Fruit fly (Drosophila melanogaster) whole organism, adult: Measurements from ENCODE around the gene CG14777.

Experiments
- CG11617 ChIP-seq: fragments of 200-800 bp; sonication (Bioruptor generic); optimal IDR thresholded peaks from 2 replicates; lab custom pipeline; 2017; ENCODE audit warnings: mild to moderate bottlenecking, missing biosample characterization, missing genetic modification reagents, missing genetic modification characterization
- CG7045 ChIP-seq: fragments of 200-800 bp; sonication (Bioruptor generic); optimal IDR thresholded peaks from 2 replicates; lab custom pipeline; 2017; ENCODE audit warnings: missing biosample characterization, mild to moderate bottlenecking, missing genetic modification characterization
- CG7101 ChIP-seq: fragments of 200-800 bp; sonication (Bioruptor generic); optimal IDR thresholded peaks from 2 replicates; lab custom pipeline; 2018; ENCODE audit warnings: missing biosample characterization, mild to moderate bottlenecking, missing genetic modification characterization, moderate library complexity
- Clk ChIP-seq: fragments of 200-800 bp; sonication (Bioruptor generic); optimal IDR thresholded peaks from 2 replicates; lab custom pipeline; 2017; ENCODE audit warnings: missing biosample characterization, missing genetic modification characterization
- Crg-1 ChIP-seq: fragments of 200-800 bp; sonication (Bioruptor generic); optimal IDR thresholded peaks from 2 replicates; lab custom pipeline; 2016; ENCODE audit warnings: missing biosample characterization, missing genetic modification characterization
- Hr96 ChIP-seq: fragments of 200-800 bp; sonication (Bioruptor generic); optimal IDR thresholded peaks from 2 replicates; lab custom pipeline; 2016; ENCODE audit warnings: missing biosample characterization, missing genetic modification characterization
- Mnt ChIP-seq: fragments of 200-800 bp; sonication (Bioruptor generic); optimal IDR thresholded peaks from 2 replicates; lab custom pipeline; 2016; ENCODE audit warnings: missing biosample characterization, mild to moderate bottlenecking, missing genetic modification characterization
- cnc ChIP-seq, 2 experiments: fragments of >200 bp; optimal IDR thresholded peaks; 2 replicates each; lab custom pipeline; 2017
- kay ChIP-seq: fragments of 200-800 bp; sonication (Bioruptor generic); peaks from one replicate; lab custom pipeline; 2016; ENCODE audit warnings: missing biosample characterization, missing genetic modification characterization, borderline replicate concordance
- ovo ChIP-seq: fragments of 200-800 bp; sonication (Bioruptor generic); optimal IDR thresholded peaks from 2 replicates; lab custom pipeline; 2016; ENCODE audit warnings: missing biosample characterization, missing genetic modification characterization
- pad ChIP-seq: fragments of 200-800 bp; sonication (Bioruptor generic); optimal IDR thresholded peaks from 3 replicates; lab custom pipeline; 2017; ENCODE audit warnings: missing biosample characterization, missing genetic modification characterization, mild to moderate bottlenecking, moderate library complexity, missing genetic modification reagents
- tj ChIP-seq: fragments of 200-800 bp; sonication (Bioruptor generic); optimal IDR thresholded peaks from 3 replicates; lab custom pipeline; 2017; ENCODE audit warnings: missing biosample characterization, mild to moderate bottlenecking, missing genetic modification characterization, moderate library complexity
- toe ChIP-seq: fragments of 200-800 bp; sonication (Bioruptor generic); optimal IDR thresholded peaks from 2 replicates; lab custom pipeline; 2016; ENCODE audit warnings: missing biosample characterization, missing genetic modification characterization

DNA sequence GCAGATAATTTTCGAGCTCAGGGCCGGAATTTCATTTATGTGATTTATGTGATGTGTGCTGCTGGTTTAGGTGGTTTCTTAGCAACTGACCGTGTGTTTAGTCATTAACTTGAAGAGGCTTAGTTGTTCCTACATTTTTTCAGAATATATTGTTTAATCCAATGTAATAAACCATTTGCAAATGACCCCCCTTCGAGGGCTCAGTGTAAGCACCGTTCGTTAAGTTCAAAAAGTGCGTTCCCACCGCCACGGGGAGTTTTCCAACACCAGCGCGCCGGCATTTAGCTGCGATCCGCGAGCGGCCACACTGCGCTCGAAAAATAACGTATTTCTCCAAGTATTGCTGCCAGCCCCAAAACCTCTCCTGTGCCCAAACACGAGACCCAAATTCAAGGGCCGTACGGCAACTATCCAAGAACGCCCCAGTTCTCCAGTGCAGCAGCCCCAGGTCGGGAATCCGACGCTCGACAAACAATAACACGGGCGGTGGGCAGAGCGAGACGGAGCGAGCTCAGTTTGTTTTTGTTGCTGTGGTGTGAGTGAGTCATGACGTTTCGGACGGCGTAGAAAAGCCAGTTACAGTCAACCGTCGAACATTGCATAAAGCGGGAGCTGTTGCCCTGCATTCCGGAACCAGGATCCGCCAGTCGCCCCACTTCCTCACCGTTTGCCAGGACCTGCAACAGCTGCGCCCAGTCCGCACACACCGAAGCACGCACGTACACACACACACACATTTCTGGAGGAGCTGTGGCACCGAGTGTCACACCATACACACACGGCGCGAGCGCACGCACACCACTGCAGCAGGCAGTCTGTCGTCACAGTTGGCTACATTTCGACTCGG lies 12.6 kb downstream of the CG14777 start, which contains the start of gene rush:
- TF ChIP-seq Hr96 (GFP tag; lab: Kevin White, UChicago) = peak; percentile 43
- peak; percentile 23 for TF ChIP-seq CG11617 (GFP tag; lab: Kevin White, UChicago)
- TF ChIP-seq kay (GFP tag; lab: Kevin White, UChicago) = no peak
- TF ChIP-seq toe (GFP tag; lab: Kevin White, UChicago) = no peak
- peak; percentile 62 for TF ChIP-seq Mnt
- peak; percentile 38 for TF ChIP-seq CG7101
- TF ChIP-seq cnc (optimal IDR thresholded peaks at IDR 0.05; lab: Kevin White, UChicago) = no peak
- TF ChIP-seq pad = peak; percentile 73
- no peak for TF ChIP-seq tj (GFP tag; lab: Kevin White, UChicago)
- TF ChIP-seq Clk (GFP tag; lab: Kevin White, UChicago) = no peak
- TF ChIP-seq CG7045 (GFP tag; lab: Kevin White, UChicago) = no peak
- TF ChIP-seq ovo (GFP tag; lab: Kevin White, UChicago) = peak; percentile 44
- TF ChIP-seq Crg-1 (GFP tag; lab: Kevin White, UChicago) = peak; percentile 59
